Worm (Caenorhabditis elegans) whole organism, midembryonic: ENCODE results near the gene slc-25A26.

Experiments
- T22C8.4 ChIP-seq: fragments of 200-800 bp; sonication (Bioruptor generic); IDR thresholded peaks from 2 replicates; pipeline ENCODE4 v1.3.6; 2022; ENCODE audit warnings: missing genetic modification characterization, missing compliant biosample characterization
- cog-1 ChIP-seq: sonication (generic microtip); optimal IDR thresholded peaks from 2 replicates; lab custom pipeline; 2016; ENCODE audit warnings: missing genetic modification characterization, missing compliant biosample characterization
- flt-1 ChIP-seq: fragments of 200-800 bp; sonication (Bioruptor generic); IDR thresholded peaks from 2 replicates; pipeline ENCODE4 v1.3.6; 2022; ENCODE audit warnings: missing genetic modification characterization, missing compliant biosample characterization
- med-1 ChIP-seq: sonication (generic microtip); optimal IDR thresholded peaks from 2 replicates; lab custom pipeline; 2017; ENCODE audit warnings: missing genetic modification characterization, mild to moderate bottlenecking, missing compliant biosample characterization, antibody characterized with exemption, missing genetic modification reagents; ENCODE audit not compliant: insufficient read depth
- ztf-29 ChIP-seq: fragments of 200-800 bp; sonication (Bioruptor generic); IDR thresholded peaks from 2 replicates; pipeline ENCODE4 v1.3.6; 2022; ENCODE audit warnings: missing genetic modification reagents, missing genetic modification characterization, missing compliant biosample characterization

DNA sequence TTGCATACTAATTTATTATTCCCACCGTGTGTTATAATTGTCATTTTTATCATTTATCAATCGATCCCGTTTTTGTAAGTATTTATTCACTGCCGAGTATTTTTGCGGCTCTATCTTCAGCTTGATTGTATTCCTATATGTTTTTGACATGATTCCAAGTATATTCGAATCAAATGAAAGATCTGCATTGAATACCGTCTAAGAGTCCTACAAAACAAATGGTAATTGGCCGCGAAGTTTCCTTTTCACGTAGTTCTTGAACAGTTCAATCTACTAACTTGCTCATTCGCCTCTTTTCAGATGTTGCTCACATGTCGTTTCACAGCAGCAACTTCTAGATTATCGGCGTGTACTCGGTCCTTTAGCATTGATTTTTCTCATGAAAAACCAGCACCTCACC, 37.7 kb upstream of the slc-25A26 start, which contains the start of gene C27B7.2:
- TF ChIP-seq med-1 (GFP tag; lab: Kevin White, UChicago) (no peak), flt-1 (GFP tag; lab: Robert Waterston, UW) (no peak), cog-1 (tag; lab: Kevin White, UChicago) (no peak), T22C8.4 (no peak), ztf-29 (GFP tag; lab: Robert Waterston, UW) (no peak)
